Fruit fly (Drosophila melanogaster): ENCODE data around the gene CG31106.

DNA sequence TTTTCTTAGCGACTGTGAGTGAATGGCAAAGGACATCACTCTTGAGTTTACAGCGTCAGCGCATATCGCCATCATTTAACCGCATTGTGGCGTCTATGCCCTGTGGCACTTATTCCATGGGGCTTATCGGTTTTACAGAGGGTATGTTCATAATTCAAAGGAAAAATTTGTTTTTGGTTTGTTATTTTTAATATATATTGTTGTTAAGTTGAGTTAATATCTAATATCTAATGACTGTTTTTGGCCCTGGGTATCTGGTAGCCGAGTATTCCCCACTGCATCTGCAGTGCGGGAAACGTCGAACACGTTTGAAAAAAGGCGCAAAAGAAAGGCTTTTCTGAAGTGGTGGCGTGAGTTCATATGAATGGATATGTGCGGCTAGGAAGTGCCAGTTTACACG is 37.6 kb upstream of the CG31106 start:
- TF ChIP-seq psq (optimal IDR thresholded peaks at IDR 0.05) (no peak), Sin3A (optimal IDR thresholded peaks at IDR 0.05) (no peak), insv (optimal IDR thresholded peaks at IDR 0.05) (no peak), ttk (optimal IDR thresholded peaks at IDR 0.05) (no peak)
